Fruit fly (Drosophila melanogaster): Measurements from ENCODE around the gene CalpC.
A peak's percentile ranks its signal among the peaks of the same experiment; 100 is the strongest.

Gene CalpC

DNA sequence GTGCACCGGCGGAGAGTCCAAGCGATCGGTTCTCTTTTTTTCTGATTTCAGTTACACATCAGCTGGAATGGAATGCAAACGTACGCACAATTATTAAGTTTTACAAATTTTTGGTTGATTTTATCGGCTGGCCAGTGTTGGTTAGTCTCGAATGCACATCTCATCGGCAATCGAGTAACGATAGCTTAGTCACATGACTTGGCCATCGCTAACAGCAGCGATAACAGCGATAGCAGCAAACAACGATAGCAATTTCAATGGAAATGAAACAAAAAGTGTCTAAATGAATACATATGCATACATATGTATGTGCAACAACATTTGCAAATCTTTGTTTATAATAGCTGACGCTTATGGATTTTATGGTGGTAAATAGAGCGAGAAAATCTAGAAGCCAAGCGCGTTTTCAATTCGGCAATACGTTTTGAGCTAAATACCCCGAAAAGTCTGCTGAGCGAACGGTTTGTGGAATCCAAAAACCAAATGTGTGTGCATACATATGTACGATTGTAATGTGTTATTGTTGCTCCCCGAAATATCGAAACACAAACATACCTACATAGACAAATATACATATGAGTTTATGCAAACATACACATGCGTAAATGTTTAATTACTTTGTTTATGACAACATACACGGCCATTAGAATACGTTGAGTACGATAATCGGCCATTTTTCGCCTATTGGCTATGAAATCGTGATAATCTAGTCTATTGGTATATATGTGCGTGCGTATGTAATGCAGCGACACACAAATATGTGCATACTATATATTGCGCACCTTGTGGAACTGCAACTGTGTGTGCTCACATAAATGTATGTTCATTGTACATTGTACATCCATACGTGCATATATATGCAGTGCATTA, 28.9 kb upstream of the CalpC start, which contains the start of gene CG3632 (continued):
- no peak for TF ChIP-seq dmrt99B (tag; optimal IDR thresholded peaks at IDR 0.05)
- no peak for TF ChIP-seq CG8765 (GFP tag; IDR thresholded peaks at IDR 0.05)
- no peak for TF ChIP-seq Trl (optimal IDR thresholded peaks at IDR 0.05)
- peak; percentile 44 for TF ChIP-seq Trl (GFP tag; optimal IDR thresholded peaks at IDR 0.05)
- TF ChIP-seq bowl (GFP tag; IDR thresholded peaks at IDR 0.05) = no peak
- peak; percentile 79 for TF ChIP-seq Rfx (GFP tag; IDR thresholded peaks at IDR 0.05)
- TF ChIP-seq unc-4 (GFP tag; IDR thresholded peaks at IDR 0.05; ENCODE audit: partially characterized antibody) = peak; percentile 78
- TF ChIP-seq repo (GFP tag; optimal IDR thresholded peaks at IDR 0.05) = peak; percentile 55
- TF ChIP-seq Antp (GFP tag; optimal IDR thresholded peaks at IDR 0.05) = peak; percentile 71
- TF ChIP-seq cato (GFP tag; optimal IDR thresholded peaks at IDR 0.05; ENCODE audit: borderline replicate concordance) = no peak
- no peak for TF ChIP-seq CG11504 (tag; optimal IDR thresholded peaks at IDR 0.05)
- TF ChIP-seq knrl (GFP tag; IDR thresholded peaks at IDR 0.05; ENCODE audit: partially characterized antibody) = peak; percentile 78
- no peak for TF ChIP-seq Tbp (GFP tag; optimal IDR thresholded peaks at IDR 0.05)
- TF ChIP-seq slou (GFP tag; optimal IDR thresholded peaks at IDR 0.05) = no peak
- no peak for TF ChIP-seq Six4 (GFP tag; optimal IDR thresholded peaks at IDR 0.05)
- TF ChIP-seq usp (GFP tag; optimal IDR thresholded peaks at IDR 0.05) = no peak
- TF ChIP-seq ken (GFP tag; IDR thresholded peaks at IDR 0.05) = peak; percentile 56; the same call in 2 of the 3 replicates
- no peak for TF ChIP-seq CrebB (tag; optimal IDR thresholded peaks at IDR 0.05)
- peak; percentile 92 for TF ChIP-seq bbx (GFP tag; IDR thresholded peaks at IDR 0.05; ENCODE audit: partially characterized antibody)
- TF ChIP-seq sim (GFP tag; IDR thresholded peaks at IDR 0.05) = no peak
- peak; percentile 82 for TF ChIP-seq CG14860 (GFP tag; IDR thresholded peaks at IDR 0.05; ENCODE audit: partially characterized antibody)
- no peak for TF ChIP-seq CG10979 (tag; optimal IDR thresholded peaks at IDR 0.05)
- TF ChIP-seq mam (GFP tag; optimal IDR thresholded peaks at IDR 0.05) = peak; percentile 62
- TF ChIP-seq Sin3A (optimal IDR thresholded peaks at IDR 0.05) = peak; percentile 54
- TF ChIP-seq pb (GFP tag; optimal IDR thresholded peaks at IDR 0.05) = no peak
- TF ChIP-seq CG30431 (GFP tag; optimal IDR thresholded peaks at IDR 0.05) = no peak
- TF ChIP-seq Dll (GFP tag; IDR thresholded peaks at IDR 0.05; ENCODE audit: partially characterized antibody) = peak; percentile 65; the same call in 3 of the 4 replicates
- TF ChIP-seq CG2875 (GFP tag; optimal IDR thresholded peaks at IDR 0.05) = no peak
- peak; percentile 60 for TF ChIP-seq chn (GFP tag; optimal IDR thresholded peaks at IDR 0.05)
- no peak for TF ChIP-seq CG6254 (GFP tag; optimal IDR thresholded peaks at IDR 0.05)
- no peak for TF ChIP-seq seq (GFP tag; IDR thresholded peaks at IDR 0.05)
- peak; percentile 31 for TF ChIP-seq CG16863 (GFP tag; optimal IDR thresholded peaks at IDR 0.05)
- TF ChIP-seq CG8478 (optimal IDR thresholded peaks at IDR 0.05) = no peak
- TF ChIP-seq Hr78 (GFP tag; optimal IDR thresholded peaks at IDR 0.05) = no peak
- TF ChIP-seq Sry-β (GFP tag; optimal IDR thresholded peaks at IDR 0.05) = no peak
- peak; percentile 16 for TF ChIP-seq luna (GFP tag; optimal IDR thresholded peaks at IDR 0.05)
- TF ChIP-seq HmgZ (tag; optimal IDR thresholded peaks at IDR 0.05) = peak; percentile 56
- TF ChIP-seq CG11247 (GFP tag; IDR thresholded peaks at IDR 0.05) = peak; percentile 51; the same call in 1 of the 2 replicates
- TF ChIP-seq Mad (GFP tag; optimal IDR thresholded peaks at IDR 0.05) = peak; percentile 11
- peak; percentile 68; the same call in 1 of the 2 replicates for TF ChIP-seq inv (GFP tag; IDR thresholded peaks at IDR 0.05; ENCODE audit: partially characterized antibody)
- TF ChIP-seq sd (tag; optimal IDR thresholded peaks at IDR 0.05) = peak; percentile 64
- no peak for TF ChIP-seq br (optimal IDR thresholded peaks at IDR 0.05)
- TF ChIP-seq ATbp (GFP tag; optimal IDR thresholded peaks at IDR 0.05) = no peak
- no peak for TF ChIP-seq onecut (GFP tag; IDR thresholded peaks at IDR 0.05)
- no peak for TF ChIP-seq CG1233 (GFP tag; optimal IDR thresholded peaks at IDR 0.05)
- TF ChIP-seq CG12104 (GFP tag; optimal IDR thresholded peaks at IDR 0.05) = no peak
- TF ChIP-seq Neu2 (GFP tag; optimal IDR thresholded peaks at IDR 0.05; ENCODE audit: borderline replicate concordance) = no peak
- TF ChIP-seq Ets65A (GFP tag) = no peak
- no peak for TF ChIP-seq B-H1 (GFP tag; IDR thresholded peaks at IDR 0.05)
- no peak for TF ChIP-seq CG12236 (GFP tag; optimal IDR thresholded peaks at IDR 0.05)
- TF ChIP-seq CG4820 (GFP tag; optimal IDR thresholded peaks at IDR 0.05) = no peak
